Fruit fly (Drosophila melanogaster) whole organism, embryonic: Measurements from ENCODE around the gene CheB38c.

ENCODE experiments used
- Atf6 ChIP-seq: fragments of 200-800 bp; sonication (Bioruptor generic); IDR thresholded peaks from 2 replicates; pipeline ENCODE4 v1.3.6; 2022; ENCODE audit warnings: missing biosample characterization, missing genetic modification characterization
- BEAF-32 ChIP-seq: fragments of 200-800 bp; sonication (Bioruptor generic); optimal IDR thresholded peaks from 3 replicates; lab custom pipeline; 2017; ENCODE audit warnings: missing biosample characterization, missing genetic modification characterization, mild to moderate bottlenecking, moderate library complexity, missing genetic modification reagents
- Bgb ChIP-seq: fragments of 200-800 bp; sonication (Bioruptor generic); IDR thresholded peaks from 2 replicates; pipeline ENCODE4 v1.3.6; 2022; ENCODE audit warnings: missing biosample characterization, missing genetic modification characterization; ENCODE audit not compliant: partially characterized antibody
- CG10543 ChIP-seq: fragments of 200-800 bp; sonication (Bioruptor generic); optimal IDR thresholded peaks from 3 replicates; lab custom pipeline; 2017; ENCODE audit warnings: missing biosample characterization, mild to moderate bottlenecking, missing genetic modification characterization, moderate library complexity
- CG12071 ChIP-seq: fragments of 200-800 bp; sonication (Bioruptor generic); optimal IDR thresholded peaks from 3 replicates; lab custom pipeline; 2018; ENCODE audit warnings: missing biosample characterization, mild to moderate bottlenecking, missing genetic modification characterization
- CG12299 ChIP-seq: fragments of 200-800 bp; sonication (Bioruptor generic); optimal IDR thresholded peaks from 2 replicates; lab custom pipeline; 2018; ENCODE audit warnings: missing biosample characterization, mild to moderate bottlenecking, missing genetic modification characterization
- CG13894 ChIP-seq: fragments of 200-800 bp; sonication (Bioruptor generic); optimal IDR thresholded peaks from 3 replicates; lab custom pipeline; 2018; ENCODE audit warnings: missing biosample characterization, mild to moderate bottlenecking, missing genetic modification characterization, moderate library complexity
- CG18599 ChIP-seq: fragments of 200-800 bp; sonication (Bioruptor generic); optimal IDR thresholded peaks from 3 replicates; lab custom pipeline; 2017; ENCODE audit warnings: missing biosample characterization, missing genetic modification characterization, mild to moderate bottlenecking, moderate library complexity, missing genetic modification reagents
- CG2199 ChIP-seq: fragments of 200-800 bp; sonication (Bioruptor generic); IDR thresholded peaks from 3 replicates; pipeline ENCODE4 v1.3.6; 2022; ENCODE audit warnings: missing biosample characterization, missing genetic modification characterization
- CG2889 ChIP-seq: fragments of 200-800 bp; sonication (Bioruptor generic); IDR thresholded peaks from 3 replicates; pipeline ENCODE4 v1.3.6; 2022; ENCODE audit warnings: missing biosample characterization, missing genetic modification characterization
- CG31224 ChIP-seq: fragments of 200-800 bp; sonication (Bioruptor generic); IDR thresholded peaks from 2 replicates; pipeline ENCODE4 v1.3.6; 2022; ENCODE audit warnings: missing biosample characterization, missing genetic modification characterization
- CG32532 ChIP-seq: fragments of 200-800 bp; sonication (Bioruptor generic); IDR thresholded peaks from 2 replicates; pipeline ENCODE4 v1.3.6; 2022; ENCODE audit warnings: missing biosample characterization, missing genetic modification characterization
- CG32767 ChIP-seq: fragments of 200-800 bp; sonication (Bioruptor generic); IDR thresholded peaks from 2 replicates; pipeline ENCODE4 v1.3.6; 2022; ENCODE audit warnings: missing biosample characterization, missing genetic modification characterization
- CG32772 ChIP-seq: fragments of 200-800 bp; sonication (Bioruptor generic); IDR thresholded peaks from 2 replicates; pipeline ENCODE4 v1.3.6; 2022; ENCODE audit warnings: missing biosample characterization, missing genetic modification characterization
- CG34224 ChIP-seq: fragments of 200-800 bp; sonication (Bioruptor generic); IDR thresholded peaks from 3 replicates; pipeline ENCODE4 v1.3.6; 2022; ENCODE audit warnings: missing biosample characterization, missing genetic modification characterization; ENCODE audit not compliant: partially characterized antibody
- CG4282 ChIP-seq: fragments of 200-800 bp; sonication (Bioruptor generic); optimal IDR thresholded peaks from 2 replicates; lab custom pipeline; 2016; ENCODE audit warnings: missing biosample characterization, missing genetic modification characterization
- CG4360 ChIP-seq: fragments of 200-800 bp; sonication (Bioruptor generic); IDR thresholded peaks from 2 replicates; pipeline ENCODE4 v1.3.6; 2022; ENCODE audit warnings: missing biosample characterization, missing genetic modification characterization
- CG6765 ChIP-seq: fragments of 200-800 bp; sonication (Bioruptor generic); optimal IDR thresholded peaks from 3 replicates; lab custom pipeline; 2017; ENCODE audit warnings: missing biosample characterization, mild to moderate bottlenecking, missing genetic modification characterization
- CG8281 ChIP-seq: fragments of 200-800 bp; sonication (Bioruptor generic); optimal IDR thresholded peaks from 2 replicates; lab custom pipeline; 2018; ENCODE audit warnings: missing biosample characterization, mild to moderate bottlenecking, missing genetic modification characterization, moderate library complexity
- CG9797 ChIP-seq: fragments of 200-800 bp; sonication (Bioruptor generic); optimal IDR thresholded peaks from 3 replicates; lab custom pipeline; 2018; ENCODE audit warnings: missing biosample characterization, mild to moderate bottlenecking, missing genetic modification characterization
- Deaf1 ChIP-seq: fragments of 200-800 bp; optimal IDR thresholded peaks from 3 replicates; lab custom pipeline; 2019; ENCODE audit warnings: missing biosample characterization, mild to moderate bottlenecking, missing genetic modification characterization, moderate library complexity
- Dip2 ChIP-seq: fragments of 200-800 bp; sonication (Bioruptor generic); IDR thresholded peaks from 2 replicates; pipeline ENCODE4 v1.3.6; 2022; ENCODE audit warnings: missing biosample characterization, missing genetic modification characterization
- Eip74EF ChIP-seq, 2 experiments: fragments of 200-800 bp in 1 of 2; fragments of >200 bp in 1 of 2; sonication (Bioruptor generic) in 1 of 2; optimal IDR thresholded peaks; 2 replicates each; lab custom pipeline; 2017 to 2019; ENCODE audit warnings: missing biosample characterization in 2 of 2, missing genetic modification characterization in 2 of 2, mild to moderate bottlenecking in 1 of 2, moderate library complexity in 1 of 2
- HLH4C ChIP-seq: fragments of 200-800 bp; sonication (Bioruptor generic); IDR thresholded peaks from 3 replicates; pipeline ENCODE4 v1.3.6; 2022; ENCODE audit warnings: missing biosample characterization, missing genetic modification characterization; ENCODE audit not compliant: partially characterized antibody
- HmgZ ChIP-seq: fragments of 200-800 bp; sonication (Bioruptor generic); optimal IDR thresholded peaks from 2 replicates; lab custom pipeline; 2018; ENCODE audit warnings: missing biosample characterization, mild to moderate bottlenecking, missing genetic modification characterization
- Hr51 ChIP-seq, 2 experiments: fragments of 200-800 bp; sonication (Bioruptor generic); optimal IDR thresholded peaks; 2 replicates in 1 of 2; 3 replicates in 1 of 2; lab custom pipeline; 2016 to 2018; ENCODE audit warnings: missing biosample characterization in 2 of 2, missing genetic modification characterization in 2 of 2, mild to moderate bottlenecking in 1 of 2, moderate library complexity in 1 of 2
- Pdp1 ChIP-seq, 2 experiments: fragments of 200-800 bp; sonication (Bioruptor generic); optimal IDR thresholded peaks; 3 replicates each; lab custom pipeline; 2016; ENCODE audit warnings: missing biosample characterization in 2 of 2, missing genetic modification characterization in 2 of 2, mild to moderate bottlenecking in 1 of 2, moderate library complexity in 1 of 2
- Vsx1 ChIP-seq: fragments of 200-800 bp; sonication (Bioruptor generic); optimal IDR thresholded peaks from 2 replicates; lab custom pipeline; 2017; ENCODE audit warnings: missing biosample characterization, mild to moderate bottlenecking, missing genetic modification characterization, missing genetic modification reagents
- abd-A ChIP-seq: fragments of 200-800 bp; sonication (Bioruptor generic); optimal IDR thresholded peaks from 3 replicates; lab custom pipeline; 2019; ENCODE audit warnings: missing biosample characterization, mild to moderate bottlenecking, missing genetic modification characterization, moderate library complexity
- amos ChIP-seq: fragments of 200-800 bp; sonication (Bioruptor generic); IDR thresholded peaks from 2 replicates; pipeline ENCODE4 v1.3.6; 2022; ENCODE audit warnings: missing biosample characterization, missing genetic modification characterization; ENCODE audit not compliant: partially characterized antibody
- cg ChIP-seq: fragments of 200-800 bp; sonication (Bioruptor generic); optimal IDR thresholded peaks from 3 replicates; lab custom pipeline; 2019; ENCODE audit warnings: missing biosample characterization, mild to moderate bottlenecking, missing genetic modification characterization, moderate library complexity
- crol ChIP-seq: fragments of 200-800 bp; sonication (Bioruptor generic); IDR thresholded peaks from 2 replicates; pipeline ENCODE4 v1.3.6; 2022; ENCODE audit warnings: missing biosample characterization, missing genetic modification characterization
- crp ChIP-seq, 2 experiments: fragments of 200-800 bp; sonication (Bioruptor generic); optimal IDR thresholded peaks; 2 replicates in 1 of 2; 3 replicates in 1 of 2; lab custom pipeline; 2017; ENCODE audit warnings: missing biosample characterization in 2 of 2, missing genetic modification characterization in 2 of 2, mild to moderate bottlenecking in 1 of 2, moderate library complexity in 1 of 2
- dan ChIP-seq: fragments of 200-800 bp; sonication (Bioruptor generic); IDR thresholded peaks from 2 replicates; pipeline ENCODE4 v1.3.6; 2022; ENCODE audit warnings: missing biosample characterization, missing genetic modification characterization
- eyg ChIP-seq: fragments of 200-800 bp; sonication (Bioruptor generic); optimal IDR thresholded peaks from 3 replicates; lab custom pipeline; 2016; ENCODE audit warnings: missing biosample characterization, missing genetic modification characterization
- grn ChIP-seq: fragments of 200-800 bp; sonication (Bioruptor generic); optimal IDR thresholded peaks from 3 replicates; lab custom pipeline; 2017; ENCODE audit warnings: missing biosample characterization, missing genetic modification characterization
- lola ChIP-seq, 3 experiments: fragments of >200 bp in 2 of 3; fragments of 200-800 bp in 1 of 3; sonication (Bioruptor generic) in 1 of 3; optimal IDR thresholded peaks; 2 replicates each; lab custom pipeline; 2017 to 2019; ENCODE audit warnings: missing biosample characterization in 3 of 3, missing genetic modification characterization in 3 of 3, mild to moderate bottlenecking in 1 of 3, moderate library complexity in 1 of 3
- nerfin-1 ChIP-seq: fragments of 200-800 bp; sonication (Bioruptor generic); optimal IDR thresholded peaks from 3 replicates; lab custom pipeline; 2019; ENCODE audit warnings: missing biosample characterization, mild to moderate bottlenecking, missing genetic modification characterization, moderate library complexity
- pros ChIP-seq: fragments of 200-800 bp; sonication (Bioruptor generic); optimal IDR thresholded peaks from 3 replicates; lab custom pipeline; 2019; ENCODE audit warnings: missing biosample characterization, mild to moderate bottlenecking, missing genetic modification characterization, moderate library complexity
- scrt ChIP-seq: fragments of 200-800 bp; sonication (Bioruptor generic); optimal IDR thresholded peaks from 2 replicates; lab custom pipeline; 2018; ENCODE audit warnings: missing biosample characterization, mild to moderate bottlenecking, missing genetic modification characterization, moderate library complexity
- sd ChIP-seq: fragments of 200-800 bp; sonication (Bioruptor generic); optimal IDR thresholded peaks from 3 replicates; lab custom pipeline; 2018; ENCODE audit warnings: missing biosample characterization, mild to moderate bottlenecking, missing genetic modification characterization, moderate library complexity
- seq ChIP-seq: fragments of 200-800 bp; sonication (Bioruptor generic); IDR thresholded peaks from 2 replicates; pipeline ENCODE4 v1.3.6; 2022; ENCODE audit warnings: missing biosample characterization, missing genetic modification characterization
- shn ChIP-seq: fragments of 200-800 bp; sonication (Bioruptor generic); optimal IDR thresholded peaks from 3 replicates; lab custom pipeline; 2016; ENCODE audit warnings: missing biosample characterization, missing genetic modification characterization
- sr ChIP-seq: fragments of 200-800 bp; sonication (Bioruptor generic); IDR thresholded peaks from 3 replicates; pipeline ENCODE4 v1.3.6; 2022; ENCODE audit warnings: missing biosample characterization, missing genetic modification characterization
- tio ChIP-seq: fragments of 200-800 bp; sonication (Bioruptor generic); optimal IDR thresholded peaks from 2 replicates; lab custom pipeline; 2017; ENCODE audit warnings: missing biosample characterization, missing genetic modification characterization, inconsistent platforms
- toy ChIP-seq: fragments of 200-800 bp; sonication (Bioruptor generic); IDR thresholded peaks from 2 replicates; pipeline ENCODE4 v1.3.6; 2022; ENCODE audit warnings: missing biosample characterization, missing genetic modification characterization
- ttk ChIP-seq: fragments of 200-800 bp; sonication (Bioruptor generic); IDR thresholded peaks from 2 replicates; pipeline ENCODE4 v2.1.2; 2022; ENCODE audit warnings: missing biosample characterization, missing genetic modification characterization
- zfh2 ChIP-seq: fragments of 200-800 bp; sonication (Bioruptor generic); optimal IDR thresholded peaks from 2 replicates; lab custom pipeline; 2016; ENCODE audit warnings: missing biosample characterization, missing genetic modification characterization

CheB38c gene

DNA sequence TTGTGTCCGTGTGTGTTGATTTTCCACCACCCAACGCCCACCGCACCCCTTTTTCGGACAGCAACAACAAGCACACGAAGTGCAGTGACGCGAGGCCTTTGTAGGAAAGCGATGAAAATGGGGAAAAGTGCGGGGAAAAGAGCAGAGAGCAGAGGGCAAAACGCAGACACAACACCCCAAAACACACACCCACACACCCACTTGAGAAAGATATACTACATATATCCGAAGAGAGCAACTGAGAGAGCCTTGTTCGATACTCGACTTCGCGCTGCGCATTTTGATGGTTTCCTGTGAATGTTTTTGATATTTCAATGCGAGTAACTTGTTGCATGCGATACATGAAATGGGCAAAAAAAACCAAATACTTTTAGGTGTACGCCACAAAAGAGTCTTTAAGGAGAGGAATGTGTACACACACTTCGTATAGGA is 16.9 kb downstream of the CheB38c start:
- TF ChIP-seq Hr51 (GFP tag; optimal IDR thresholded peaks at IDR 0.05; lab: Kevin White, UChicago) (peak in 1 of 2 experiments; percentile 26), BEAF-32 (GFP tag; lab: Kevin White, UChicago) (no peak), toy (GFP tag; lab: Robert Waterston, UW) (0 out of 2 replicates have a peak, but pooled peaks have one; percentile 47), CG12071 (GFP tag; lab: Kevin White, UChicago) (peak; percentile 18), CG18599 (peak; percentile 25), CG34224 (no peak), CG13894 (tag; lab: Kevin White, UChicago) (peak; percentile 48), HmgZ (tag; lab: Kevin White, UChicago) (no peak), CG32767 (GFP tag; lab: Robert Waterston, UW) (0 out of 2 replicates have a peak, but pooled peaks have one; percentile 5), eyg (GFP tag; lab: Kevin White, UChicago) (no peak), Atf6 (GFP tag; lab: Robert Waterston, UW) (no peak), tio (no peak), CG4282 (GFP tag; lab: Kevin White, UChicago) (no peak), CG10543 (no peak), Bgb (no peak; the same call in 1 of the 2 replicates), Dip2 (GFP tag; lab: Robert Waterston, UW) (no peak), CG12299 (no peak), amos (GFP tag; lab: Robert Waterston, UW) (0 out of 2 replicates have a peak, but pooled peaks have one; percentile 27), zfh2 (GFP tag; lab: Kevin White, UChicago) (no peak), CG8281 (no peak), ttk (GFP tag; lab: Robert Waterston, UW) (peak; percentile 58; the same call in 1 of the 2 replicates), CG6765 (GFP tag; lab: Kevin White, UChicago) (no peak), crp (GFP tag; optimal IDR thresholded peaks at IDR 0.05; lab: Kevin White, UChicago) (no peak), grn (no peak), CG2889 (GFP tag; lab: Robert Waterston, UW) (no peak), lola (GFP tag; optimal IDR thresholded peaks at IDR 0.05; lab: Kevin White, UChicago) (no peak), Vsx1 (GFP tag; lab: Kevin White, UChicago) (no peak), CG32532 (peak; percentile 43), pros (GFP tag; lab: Kevin White, UChicago) (peak; percentile 83), scrt (GFP tag; lab: Kevin White, UChicago) (peak; percentile 99), crol (peak; percentile 91), abd-A (peak; percentile 80), CG4360 (GFP tag; lab: Robert Waterston, UW) (peak; percentile 63), nerfin-1 (peak; percentile 43), Eip74EF (GFP tag; optimal IDR thresholded peaks at IDR 0.05; lab: Kevin White, UChicago) (no peak), HLH4C (GFP tag; lab: Robert Waterston, UW) (0 out of 3 replicates have a peak, but pooled peaks have one; percentile 29), CG32772 (GFP tag; lab: Robert Waterston, UW) (0 out of 2 replicates have a peak, but pooled peaks have one; percentile 8), sd (peak; percentile 65), CG9797 (GFP tag; lab: Kevin White, UChicago) (no peak), dan (no peak), CG31224 (GFP tag; lab: Robert Waterston, UW) (peak; percentile 27; the same call in 1 of the 2 replicates), sr (GFP tag; lab: Robert Waterston, UW) (peak; percentile 54; the same call in 1 of the 3 replicates), Deaf1 (tag; lab: Kevin White, UChicago) (peak; percentile 31), seq (GFP tag; lab: Robert Waterston, UW) (peak; percentile 31; the same call in 1 of the 2 replicates), CG2199 (GFP tag; lab: Robert Waterston, UW) (peak; percentile 78; the same call in 2 of the 3 replicates), shn (GFP tag; lab: Kevin White, UChicago) (no peak), Pdp1 (GFP tag; optimal IDR thresholded peaks at IDR 0.05; lab: Kevin White, UChicago) (peak in 1 of 2 experiments; percentile 47), cg (GFP tag; lab: Kevin White, UChicago) (peak; percentile 38)
